Worm (Caenorhabditis elegans): ENCODE results near the gene srw-94.

Gene srw-94

ce11 chrIV:4810377-4810984 lies 3.8 kb upstream of the srw-94 start, which contains the start of gene eif-1.A (continued):
- TF ChIP-seq ceh-34 (tag; optimal IDR thresholded peaks at IDR 0.05) = peak; percentile 20
- no peak for TF ChIP-seq fkh-6 (tag; optimal IDR thresholded peaks at IDR 0.05)
- TF ChIP-seq ceh-31 (tag; optimal IDR thresholded peaks at IDR 0.05) = peak; percentile 37
- TF ChIP-seq rnt-1 (tag; optimal IDR thresholded peaks at IDR 0.05) = no peak
- TF ChIP-seq gmeb-2 (tag; optimal IDR thresholded peaks at IDR 0.05) = no peak
- TF ChIP-seq K02D7.2 (tag; optimal IDR thresholded peaks at IDR 0.05) = no peak
- no peak for TF ChIP-seq ets-4 (tag; optimal IDR thresholded peaks at IDR 0.05)

- TF ChIP-seq ceh-14 (tag; optimal IDR thresholded peaks at IDR 0.05) (no peak), ceh-24 (tag; optimal IDR thresholded peaks at IDR 0.05) (no peak), C08G9.2 (tag; optimal IDR thresholded peaks at IDR 0.05) (no peak), hlh-8 (tag; optimal IDR thresholded peaks at IDR 0.05) (no peak)
These were observed 2.4 kb upstream of the srw-94 start, which contains the start of gene srw-95 for ce11 chrIV:4811863-4812262. srw-95 (plus strand) TSS chrIV:4812075.

- TF ChIP-seq fkh-10 (GFP tag; optimal IDR thresholded peaks at IDR 0.05) (no peak), ceh-24 (tag; optimal IDR thresholded peaks at IDR 0.05) (no peak), hlh-30 (tag; optimal IDR thresholded peaks at IDR 0.05; ENCODE audit: insufficient read depth) (no peak), ceh-14 (tag; optimal IDR thresholded peaks at IDR 0.05) (no peak), ztf-16 (tag; optimal IDR thresholded peaks at IDR 0.05) (no peak), mec-3 (tag; optimal IDR thresholded peaks at IDR 0.05; ENCODE audit: borderline replicate concordance) (no peak), ceh-45 (GFP tag; IDR thresholded peaks at IDR 0.05) (no peak), ceh-30 (tag; optimal IDR thresholded peaks at IDR 0.05) (no peak), madf-2 (tag; optimal IDR thresholded peaks at IDR 0.05) (no peak), unc-86 (tag; optimal IDR thresholded peaks at IDR 0.05) (no peak), elt-2 (tag; optimal IDR thresholded peaks at IDR 0.05) (no peak), nfya-1 (tag; optimal IDR thresholded peaks at IDR 0.05) (no peak), che-1 (tag; optimal IDR thresholded peaks at IDR 0.05) (no peak), npax-4 (tag; optimal IDR thresholded peaks at IDR 0.05) (no peak), sox-2 (GFP tag; IDR thresholded peaks at IDR 0.05) (no peak), ama-1 (optimal IDR thresholded peaks at IDR 0.05) (no peak), pqm-1 (tag; optimal IDR thresholded peaks at IDR 0.05) (no peak), T23F11.4 (GFP tag; optimal IDR thresholded peaks at IDR 0.05) (no peak), pax-1 (tag; optimal IDR thresholded peaks at IDR 0.05) (no peak), syd-9 (tag; optimal IDR thresholded peaks at IDR 0.05) (no peak)
These were observed 6.8 kb downstream of the srw-94 start, which contains the start of gene H06H21.8 for ce11 chrIV:4821054-4821453. H06H21.8 (minus strand) TSS chrIV:4821131.

ce11 chrIV:4821843-4822242 lies 7.6 kb downstream of the srw-94 start:
- TF ChIP-seq elt-4 (tag; optimal IDR thresholded peaks at IDR 0.05) (no peak), ttx-3 (tag; optimal IDR thresholded peaks at IDR 0.05) (no peak), C08G9.2 (tag; optimal IDR thresholded peaks at IDR 0.05) (no peak), ceh-2 (tag; optimal IDR thresholded peaks at IDR 0.05) (no peak), dve-1 (tag; optimal IDR thresholded peaks at IDR 0.05) (no peak), ceh-6 (GFP tag; optimal IDR thresholded peaks at IDR 0.05) (no peak), C38D4.7 (GFP tag; optimal IDR thresholded peaks at IDR 0.05) (no peak), ahr-1 (tag; optimal IDR thresholded peaks at IDR 0.05) (no peak), F13H6.1 (tag; optimal IDR thresholded peaks at IDR 0.05) (no peak), ztf-16 (tag; optimal IDR thresholded peaks at IDR 0.05) (no peak), rnt-1 (tag; optimal IDR thresholded peaks at IDR 0.05) (no peak)
